Worm (Caenorhabditis elegans) whole organism, L2 larva: ENCODE results near the gene T28A11.25.

Experiments
- C34F6.9 ChIP-seq: fragments of 150-350 bp; optimal IDR thresholded peaks from 2 replicates; lab custom pipeline; 2014; ENCODE audit warnings: missing biosample characterization, missing genetic modification characterization
- F13H6.1 ChIP-seq: sonication (generic microtip); optimal IDR thresholded peaks from 2 replicates; lab custom pipeline; 2016; ENCODE audit warnings: missing genetic modification characterization, missing compliant biosample characterization
- R02D3.7 ChIP-seq: fragments of 150-350 bp; optimal IDR thresholded peaks from 2 replicates; lab custom pipeline; 2014; ENCODE audit warnings: missing biosample characterization, missing genetic modification characterization
- Y55F3AM.14 ChIP-seq: fragments of 200-800 bp; sonication (Bioruptor generic); optimal IDR thresholded peaks from 2 replicates; lab custom pipeline; 2018; ENCODE audit warnings: mild to moderate bottlenecking, missing genetic modification characterization, missing compliant biosample characterization
- alr-1 ChIP-seq: fragments of 150-350 bp; optimal IDR thresholded peaks from 2 replicates; lab custom pipeline; 2014; ENCODE audit warnings: missing biosample characterization, missing genetic modification characterization
- ama-1 ChIP-seq: fragments of 150-350 bp; optimal IDR thresholded peaks from 2 replicates; lab custom pipeline; 2018; ENCODE audit warnings: inconsistent platforms
- ceh-16 ChIP-seq: fragments of 150-350 bp; optimal IDR thresholded peaks from 2 replicates; lab custom pipeline; 2014; ENCODE audit warnings: missing biosample characterization, missing genetic modification characterization
- ceh-82 ChIP-seq: fragments of 150-350 bp; optimal IDR thresholded peaks from 2 replicates; lab custom pipeline; 2014; ENCODE audit warnings: missing biosample characterization, missing genetic modification characterization
- crh-2 ChIP-seq: sonication (generic microtip); optimal IDR thresholded peaks from 2 replicates; lab custom pipeline; 2017; ENCODE audit warnings: missing biosample characterization, missing genetic modification characterization
- egl-27 ChIP-seq: sonication (generic microtip); optimal IDR thresholded peaks from 3 replicates; lab custom pipeline; 2017; ENCODE audit warnings: missing biosample characterization, missing genetic modification reagents, missing genetic modification characterization
- elt-1 ChIP-seq: fragments of 150-350 bp; optimal IDR thresholded peaks from 2 replicates; lab custom pipeline; 2014; ENCODE audit warnings: missing biosample characterization, missing genetic modification characterization
- elt-3 ChIP-seq: sonication (generic microtip); optimal IDR thresholded peaks from 2 replicates; lab custom pipeline; 2017; ENCODE audit warnings: missing biosample characterization, missing genetic modification characterization
- fos-1 ChIP-seq: fragments of 150-350 bp; optimal IDR thresholded peaks from 2 replicates; lab custom pipeline; 2014; ENCODE audit warnings: missing biosample characterization, missing genetic modification characterization
- gmeb-1 ChIP-seq: fragments of 150-350 bp; optimal IDR thresholded peaks from 2 replicates; lab custom pipeline; 2014; ENCODE audit warnings: missing biosample characterization, missing genetic modification characterization
- lin-11 ChIP-seq: fragments of 150-350 bp; sonication (generic microtip); optimal IDR thresholded peaks from 2 replicates; lab custom pipeline; 2014; ENCODE audit warnings: missing biosample characterization, missing genetic modification characterization, inconsistent platforms, mixed read lengths
- lin-39 ChIP-seq: fragments of 150-350 bp; optimal IDR thresholded peaks from 2 replicates; lab custom pipeline; 2014; ENCODE audit warnings: missing biosample characterization, missing genetic modification reagents, missing genetic modification characterization
- lsy-2 ChIP-seq, 2 experiments: fragments of 150-350 bp in 1 of 2; sonication (generic microtip) in 1 of 2; optimal IDR thresholded peaks; 2 replicates each; lab custom pipeline; 2014 to 2017; ENCODE audit warnings: missing biosample characterization in 2 of 2, missing genetic modification characterization in 2 of 2
- mab-5 ChIP-seq: fragments of 150-350 bp; optimal IDR thresholded peaks from 2 replicates; lab custom pipeline; 2014; ENCODE audit warnings: missing biosample characterization, missing genetic modification characterization
- nhr-10 ChIP-seq: sonication (generic microtip); optimal IDR thresholded peaks from 2 replicates; lab custom pipeline; 2017; ENCODE audit warnings: missing biosample characterization, missing genetic modification characterization
- nhr-12 ChIP-seq: fragments of 150-350 bp; optimal IDR thresholded peaks from 2 replicates; lab custom pipeline; 2014; ENCODE audit warnings: missing biosample characterization, missing genetic modification characterization
- nhr-23 ChIP-seq: fragments of 150-350 bp; optimal IDR thresholded peaks from 2 replicates; lab custom pipeline; 2014; ENCODE audit warnings: missing biosample characterization, missing genetic modification reagents, missing genetic modification characterization
- nhr-237 ChIP-seq: fragments of 150-350 bp; optimal IDR thresholded peaks from 2 replicates; lab custom pipeline; 2014; ENCODE audit warnings: missing biosample characterization, missing genetic modification characterization
- nhr-25 ChIP-seq: fragments of 150-350 bp; sonication (generic microtip); optimal IDR thresholded peaks from 3 replicates; lab custom pipeline; 2014; ENCODE audit warnings: missing biosample characterization, missing genetic modification characterization
- nhr-77 ChIP-seq: fragments of 150-350 bp; optimal IDR thresholded peaks from 2 replicates; lab custom pipeline; 2014; ENCODE audit warnings: missing biosample characterization, missing genetic modification characterization
- peb-1 ChIP-seq: fragments of 150-350 bp; optimal IDR thresholded peaks from 2 replicates; lab custom pipeline; 2014; ENCODE audit warnings: missing biosample characterization, missing genetic modification characterization
- sem-4 ChIP-seq: fragments of 150-350 bp; optimal IDR thresholded peaks from 2 replicates; lab custom pipeline; 2014; ENCODE audit warnings: missing biosample characterization, missing genetic modification reagents, missing genetic modification characterization
- skn-1 ChIP-seq: sonication (generic microtip); optimal IDR thresholded peaks from 2 replicates; lab custom pipeline; 2017; ENCODE audit warnings: missing biosample characterization, missing genetic modification characterization
- sma-9 ChIP-seq, 2 experiments: fragments of 150-350 bp in 1 of 2; sonication (generic microtip) in 1 of 2; optimal IDR thresholded peaks; 2 replicates each; lab custom pipeline; 2014 to 2016; ENCODE audit warnings: missing genetic modification characterization in 2 of 2, mild to moderate bottlenecking in 1 of 2, missing biosample characterization in 1 of 2, missing compliant biosample characterization in 1 of 2, missing genetic modification reagents in 1 of 2, moderate library complexity in 1 of 2
- snpc-4 ChIP-seq: fragments of 150-350 bp; optimal IDR thresholded peaks from 2 replicates; lab custom pipeline; 2014; ENCODE audit warnings: missing biosample characterization, missing genetic modification characterization
- unc-39 ChIP-seq: fragments of 150-350 bp; optimal IDR thresholded peaks from 2 replicates; lab custom pipeline; 2014; ENCODE audit warnings: missing biosample characterization, missing genetic modification characterization
- unc-55 ChIP-seq: fragments of 150-350 bp; sonication (generic microtip); optimal IDR thresholded peaks from 3 replicates; lab custom pipeline; 2014; ENCODE audit warnings: missing biosample characterization, missing genetic modification reagents, missing genetic modification characterization
- unc-62 ChIP-seq: fragments of 150-350 bp; optimal IDR thresholded peaks from 2 replicates; lab custom pipeline; 2014; ENCODE audit warnings: missing biosample characterization, missing genetic modification reagents, missing genetic modification characterization
- ztf-1 ChIP-seq: fragments of 200-800 bp; sonication (Bioruptor generic); conservative IDR thresholded peaks from 2 replicates; pipeline ENCODE4 v1.3.6; 2022; ENCODE audit warnings: missing genetic modification characterization, missing compliant biosample characterization
- ztf-11 ChIP-seq: sonication (generic microtip); optimal IDR thresholded peaks from 2 replicates; lab custom pipeline; 2017; ENCODE audit warnings: missing biosample characterization, missing genetic modification characterization

The T28A11.25 gene

DNA sequence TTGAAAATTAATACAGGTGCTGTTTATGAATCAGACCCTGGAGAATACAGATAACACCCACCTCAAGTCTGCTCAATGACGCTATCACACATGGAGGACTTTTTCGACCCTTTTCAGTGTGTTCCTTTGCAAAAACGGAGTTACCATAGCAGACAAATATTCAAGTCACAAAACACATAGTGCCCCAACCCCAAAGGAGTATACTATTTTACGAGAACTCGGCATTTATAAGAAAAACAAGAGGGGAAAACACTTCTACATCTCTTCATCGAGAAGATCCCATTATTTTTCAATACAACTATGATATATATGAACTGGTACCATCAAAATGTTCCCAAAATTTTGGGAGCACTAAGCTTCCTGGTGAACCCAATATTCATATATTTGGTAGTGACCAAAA lies 36.9 kb upstream of the T28A11.25 start, which contains the start of gene srj-7:
TSS of gene srj-7 (plus strand) at position 301 of the 400 bp plus-strand sequence.
- TF ChIP-seq nhr-25 (tag; lab: Kevin White, UChicago) (no peak), Y55F3AM.14 (GFP tag; lab: Kevin White, UChicago) (no peak), gmeb-1 (tag; lab: Kevin White, UChicago) (no peak), unc-62 (no peak), snpc-4 (tag; lab: Kevin White, UChicago) (no peak), ama-1 (lab: Kevin White, UChicago) (no peak)

DNA sequence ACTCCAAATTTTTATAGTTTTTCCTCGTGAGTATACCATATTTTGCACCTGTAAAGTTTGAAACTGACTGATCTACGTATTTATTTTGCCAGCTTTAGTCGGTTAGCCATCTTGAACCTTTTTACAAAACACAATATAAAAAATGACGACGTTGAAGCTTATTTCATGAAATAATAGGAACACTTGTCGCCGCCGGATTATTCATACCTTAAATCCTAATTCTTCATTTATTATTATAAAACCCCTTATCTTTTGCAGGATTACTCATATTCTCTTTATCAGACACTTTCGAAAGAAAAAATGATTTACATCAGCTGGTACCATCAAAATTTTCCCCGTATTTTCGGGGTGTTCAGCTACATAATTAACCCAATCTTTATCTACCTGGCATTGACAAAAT lies 34.1 kb upstream of the T28A11.25 start, which contains the start of gene srj-8:
TSS of gene srj-8 (plus strand) at position 301 of the 400 bp plus-strand sequence.
- no peak for TF ChIP-seq lin-39 (tag; lab: Kevin White, UChicago)
- no peak for TF ChIP-seq skn-1
- TF ChIP-seq nhr-25 (tag; lab: Kevin White, UChicago) = no peak
- no peak for TF ChIP-seq elt-1
- no peak for TF ChIP-seq sma-9 (GFP tag; optimal IDR thresholded peaks at IDR 0.05; lab: Kevin White, UChicago)
- no peak for TF ChIP-seq sma-9 (tag; optimal IDR thresholded peaks at IDR 0.05; lab: Kevin White, UChicago)
- TF ChIP-seq nhr-10 (tag; lab: Kevin White, UChicago) = no peak
- no peak for TF ChIP-seq lin-11 (tag; lab: Kevin White, UChicago)
- TF ChIP-seq nhr-12 (tag; lab: Kevin White, UChicago) = no peak
- TF ChIP-seq sem-4 = no peak
- no peak for TF ChIP-seq elt-3
- TF ChIP-seq nhr-23 (tag; lab: Kevin White, UChicago) = no peak
- TF ChIP-seq C34F6.9 (tag; lab: Kevin White, UChicago) = no peak
- TF ChIP-seq nhr-77 (tag; lab: Kevin White, UChicago) = no peak
- TF ChIP-seq unc-39 (tag; lab: Kevin White, UChicago) = no peak
- TF ChIP-seq ceh-16 (tag; lab: Kevin White, UChicago) = no peak
- TF ChIP-seq alr-1 (tag; lab: Kevin White, UChicago) = no peak
- TF ChIP-seq egl-27 (tag; lab: Kevin White, UChicago) = no peak
- TF ChIP-seq crh-2 (tag; lab: Kevin White, UChicago) = no peak
- no peak for TF ChIP-seq nhr-237 (tag; lab: Kevin White, UChicago)

DNA sequence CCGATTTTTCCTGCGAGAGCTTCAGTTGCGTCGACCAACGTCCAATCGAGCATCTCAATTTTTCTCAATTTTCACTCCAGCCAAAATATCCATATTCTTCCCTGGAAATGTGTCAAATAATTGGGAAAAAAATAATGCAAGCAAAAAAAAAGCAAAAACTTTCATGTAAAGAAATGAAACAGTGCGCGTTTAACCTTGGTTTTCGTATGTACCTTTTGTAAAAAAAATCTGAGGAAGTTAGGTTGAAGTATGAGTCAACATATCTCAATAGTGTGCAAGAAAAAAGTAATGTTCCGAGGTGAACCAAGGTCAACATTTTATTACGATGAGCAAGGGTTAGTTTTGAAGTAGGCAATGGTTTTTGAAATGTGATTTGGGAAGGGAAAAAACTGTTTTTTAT lies 31.5 kb upstream of the T28A11.25 start, which contains the start of gene T28A11.13:
TSS of gene T28A11.13 (minus strand) at position 101 of the 400 bp plus-strand sequence.
- TF ChIP-seq nhr-10 (tag; lab: Kevin White, UChicago) (no peak), mab-5 (tag; lab: Kevin White, UChicago) (no peak), crh-2 (tag; lab: Kevin White, UChicago) (no peak)

DNA sequence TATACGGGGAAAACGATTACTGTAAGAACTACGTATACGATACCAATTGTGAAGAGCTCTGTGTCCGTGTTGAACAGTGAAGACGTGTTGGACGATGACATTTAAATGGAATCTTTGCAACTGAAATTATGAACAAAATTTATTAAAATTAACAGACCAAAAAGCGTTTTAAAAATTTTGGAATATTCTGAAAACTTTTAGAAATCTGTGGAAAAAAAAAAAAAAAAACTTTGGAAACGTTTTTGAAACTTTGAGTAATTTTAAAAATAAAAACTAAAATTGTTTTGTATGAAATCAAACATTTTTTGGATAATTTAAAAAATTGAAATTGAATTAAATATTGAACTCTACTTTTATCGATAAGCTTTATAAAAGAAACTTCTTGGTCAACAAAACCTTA lies 25.6 kb upstream of the T28A11.25 start, which contains the start of gene srt-63:
TSS of gene srt-63 (minus strand) at position 101 of the 400 bp plus-strand sequence.
- TF ChIP-seq ztf-11 (tag; lab: Kevin White, UChicago) (no peak), unc-55 (GFP tag; lab: Kevin White, UChicago) (no peak), sem-4 (no peak)

DNA sequence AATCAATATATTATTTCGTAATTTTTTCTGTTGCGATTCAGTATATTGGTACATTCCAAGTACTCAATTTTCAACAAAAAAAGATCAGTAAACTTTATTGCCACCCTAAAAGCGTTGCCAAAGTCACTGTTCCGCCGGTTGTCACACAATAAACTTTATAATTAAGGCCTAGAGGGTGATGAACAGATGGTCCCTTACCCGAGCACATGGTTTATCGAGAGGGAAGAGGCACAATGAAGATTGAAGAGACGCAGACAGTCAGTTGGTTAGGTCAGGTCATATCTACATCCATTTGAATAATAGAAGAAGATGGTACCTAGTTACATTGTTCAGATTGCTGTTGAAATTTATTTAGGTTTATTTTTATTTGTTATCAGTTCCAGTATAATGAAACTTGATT lies 24.8 kb upstream of the T28A11.25 start:
- TF ChIP-seq unc-62 (no peak), lsy-2 (tag; optimal IDR thresholded peaks at IDR 0.05; lab: Kevin White, UChicago) (no peak), peb-1 (tag; lab: Kevin White, UChicago) (no peak), lin-39 (tag; lab: Kevin White, UChicago) (no peak), gmeb-1 (tag; lab: Kevin White, UChicago) (no peak), fos-1 (tag; lab: Kevin White, UChicago) (no peak), F13H6.1 (no peak), ama-1 (lab: Kevin White, UChicago) (no peak), unc-39 (tag; lab: Kevin White, UChicago) (no peak), egl-27 (tag; lab: Kevin White, UChicago) (no peak)

DNA sequence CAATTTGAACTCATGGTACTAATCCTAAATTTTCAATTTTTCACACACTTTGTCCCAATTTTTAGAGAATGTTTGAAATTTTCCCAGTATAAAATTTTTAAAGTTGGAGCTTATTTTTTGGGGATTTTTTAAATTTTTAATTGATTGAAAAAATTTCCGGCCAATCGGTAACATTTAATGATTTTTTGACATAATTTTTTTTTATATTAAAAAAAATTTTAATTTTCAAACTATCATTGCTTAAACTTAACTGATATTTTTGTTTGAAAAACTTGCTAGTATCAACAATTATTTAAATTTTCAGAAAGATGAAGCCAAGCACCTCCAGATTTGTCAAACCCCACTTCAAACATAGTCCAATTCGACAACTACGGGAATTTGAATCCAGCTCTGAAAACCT lies 24.3 kb upstream of the T28A11.25 start, which contains the start of gene T28A11.22:
TSS of gene T28A11.22 (plus strand) at position 301 of the 400 bp plus-strand sequence.
- no peak for TF ChIP-seq ceh-82
- TF ChIP-seq nhr-77 (tag; lab: Kevin White, UChicago) = no peak
- TF ChIP-seq alr-1 (tag; lab: Kevin White, UChicago) = no peak
- TF ChIP-seq Y55F3AM.14 (GFP tag; lab: Kevin White, UChicago) = no peak
- no peak for TF ChIP-seq ztf-1 (GFP tag; lab: Robert Waterston, UW)
- TF ChIP-seq R02D3.7 (tag; lab: Kevin White, UChicago) = no peak
- TF ChIP-seq ztf-11 (tag; lab: Kevin White, UChicago) = no peak
- no peak for TF ChIP-seq mab-5 (tag; lab: Kevin White, UChicago)
